Worm (Caenorhabditis elegans): ENCODE measurements around the gene grsp-3.
A peak's percentile ranks its signal among the peaks of the same experiment; 100 is the strongest.

Gene grsp-3

DNA sequence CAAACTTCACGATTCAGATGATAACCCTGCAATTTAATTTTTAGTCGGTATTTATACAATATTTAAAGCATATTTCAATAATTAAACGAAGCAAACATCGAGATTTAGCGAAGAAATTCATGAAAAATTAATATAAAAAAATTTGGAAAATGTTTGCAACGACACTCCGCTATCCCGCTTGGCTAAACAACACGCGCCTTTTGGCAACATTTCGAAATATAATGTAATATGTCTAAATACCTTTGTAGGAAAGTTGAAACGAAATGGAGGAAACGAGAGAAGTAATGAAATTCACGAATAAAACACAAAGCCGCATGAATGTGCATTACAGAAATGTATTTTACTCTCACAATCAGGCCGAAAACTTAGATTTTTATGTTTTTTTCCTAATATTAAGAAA, 34.0 kb upstream of the grsp-3 start, which contains the start of gene rpc-1:
rpc-1 (minus strand) TSS at position 26 of the 400 bp plus-strand sequence.
- TF ChIP-seq lsy-12 (tag; optimal IDR thresholded peaks at IDR 0.05) (no peak), tbx-2 (tag; optimal IDR thresholded peaks at IDR 0.05) (no peak), lin-15B (tag; optimal IDR thresholded peaks at IDR 0.05) (peak; percentile 34), nhr-76 (tag; optimal IDR thresholded peaks at IDR 0.05) (no peak), unc-39 (tag; optimal IDR thresholded peaks at IDR 0.05) (no peak), elt-2 (tag; optimal IDR thresholded peaks at IDR 0.05) (no peak), nfya-1 (tag; optimal IDR thresholded peaks at IDR 0.05; ENCODE audit: insufficient read depth) (peak; percentile 34)

- TF ChIP-seq sea-2 (GFP tag; optimal IDR thresholded peaks at IDR 0.05), result no peak
- TF ChIP-seq pqm-1 (tag; optimal IDR thresholded peaks at IDR 0.05), result no peak
- TF ChIP-seq nhr-25 (tag; optimal IDR thresholded peaks at IDR 0.05), result no peak
- no peak for TF ChIP-seq eor-1 (tag; optimal IDR thresholded peaks at IDR 0.05)
- no peak for TF ChIP-seq ZK546.5 (tag; optimal IDR thresholded peaks at IDR 0.05)
- TF ChIP-seq lin-39 (tag; optimal IDR thresholded peaks at IDR 0.05), result no peak
- no peak for TF ChIP-seq snpc-4 (tag; optimal IDR thresholded peaks at IDR 0.05)
- no peak for TF ChIP-seq nhr-43 (tag; optimal IDR thresholded peaks at IDR 0.05; ENCODE audit: poor library complexity, severe bottlenecking)
- TF ChIP-seq unc-62 (GFP tag; optimal IDR thresholded peaks at IDR 0.05), result no peak
- TF ChIP-seq R02D3.7 (tag; optimal IDR thresholded peaks at IDR 0.05), result no peak
- no peak for TF ChIP-seq nhr-77 (tag; optimal IDR thresholded peaks at IDR 0.05)
- no peak for TF ChIP-seq ceh-28 (tag; optimal IDR thresholded peaks at IDR 0.05)
- no peak for TF ChIP-seq jun-1 (tag; optimal IDR thresholded peaks at IDR 0.05)
- TF ChIP-seq ztf-11 (tag; optimal IDR thresholded peaks at IDR 0.05), result no peak
- no peak for TF ChIP-seq zag-1 (tag; optimal IDR thresholded peaks at IDR 0.05)
These were observed 27.9 kb upstream of the grsp-3 start for ce11 chrIV:7159586-7159985.

- no peak for TF ChIP-seq ceh-82 (tag; optimal IDR thresholded peaks at IDR 0.05)
- TF ChIP-seq elt-2 (tag; optimal IDR thresholded peaks at IDR 0.05), result no peak
- no peak for TF ChIP-seq fkh-2 (tag; optimal IDR thresholded peaks at IDR 0.05)
- no peak for TF ChIP-seq fos-1 (tag; optimal IDR thresholded peaks at IDR 0.05)
- TF ChIP-seq elt-3 (tag; optimal IDR thresholded peaks at IDR 0.05), result no peak
- TF ChIP-seq lin-39 (tag; optimal IDR thresholded peaks at IDR 0.05), result no peak
- no peak for TF ChIP-seq nfya-1 (tag; optimal IDR thresholded peaks at IDR 0.05; ENCODE audit: insufficient read depth)
- no peak for TF ChIP-seq tbx-2 (tag; optimal IDR thresholded peaks at IDR 0.05)
- TF ChIP-seq nhr-43 (tag; optimal IDR thresholded peaks at IDR 0.05; ENCODE audit: poor library complexity, severe bottlenecking), result no peak
- no peak for TF ChIP-seq nhr-237 (tag; optimal IDR thresholded peaks at IDR 0.05)
These were observed 26.4 kb upstream of the grsp-3 start for ce11 chrIV:7158161-7158560.

ce11 chrIV:7156356-7156755, 24.6 kb upstream of the grsp-3 start, which contains the start of gene maph-9:
maph-9 (plus strand) TSS chrIV:7156628.
- no peak for TF ChIP-seq ama-1 (optimal IDR thresholded peaks at IDR 0.05)
- TF ChIP-seq nhr-43 (tag; optimal IDR thresholded peaks at IDR 0.05; ENCODE audit: poor library complexity, severe bottlenecking), result no peak
- TF ChIP-seq lin-15B (tag; optimal IDR thresholded peaks at IDR 0.05), result no peak
- TF ChIP-seq tbx-2 (tag; optimal IDR thresholded peaks at IDR 0.05), result no peak
- no peak for TF ChIP-seq lsy-12 (tag; optimal IDR thresholded peaks at IDR 0.05)
- TF ChIP-seq egl-5 (tag; optimal IDR thresholded peaks at IDR 0.05), result no peak
- no peak for TF ChIP-seq unc-39 (tag; optimal IDR thresholded peaks at IDR 0.05)
- TF ChIP-seq fkh-2 (tag; optimal IDR thresholded peaks at IDR 0.05), result no peak

- TF ChIP-seq pqm-1 (tag; optimal IDR thresholded peaks at IDR 0.05) (no peak), nhr-28 (tag; optimal IDR thresholded peaks at IDR 0.05) (no peak), lin-15B (tag; optimal IDR thresholded peaks at IDR 0.05) (no peak), ceh-82 (tag; optimal IDR thresholded peaks at IDR 0.05) (no peak), lin-39 (tag; optimal IDR thresholded peaks at IDR 0.05) (no peak), aly-2 (tag; optimal IDR thresholded peaks at IDR 0.05) (no peak), R02D3.7 (tag; optimal IDR thresholded peaks at IDR 0.05) (no peak), nfya-1 (tag; optimal IDR thresholded peaks at IDR 0.05; ENCODE audit: insufficient read depth) (no peak), unc-62 (GFP tag; optimal IDR thresholded peaks at IDR 0.05) (no peak), ceh-16 (tag; optimal IDR thresholded peaks at IDR 0.05) (no peak), nhr-12 (tag; optimal IDR thresholded peaks at IDR 0.05) (no peak)
These were observed 22.6 kb upstream of the grsp-3 start, which contains the start of gene C34D4.2 for ce11 chrIV:7154356-7154755. C34D4.2 (plus strand) TSS chrIV:7154656.
